Fruit fly (Drosophila melanogaster) whole organism, prepupa: ENCODE measurements around the gene Tnpo.

Source experiments
- CG11294 ChIP-seq: fragments of 200-800 bp; sonication (Bioruptor generic); IDR thresholded peaks from 2 replicates; pipeline ENCODE4 v1.3.6; 2022; ENCODE audit warnings: missing biosample characterization, missing genetic modification characterization
- CG6276 ChIP-seq: fragments of 200-800 bp; sonication (Bioruptor generic); optimal IDR thresholded peaks from 2 replicates; lab custom pipeline; 2017; ENCODE audit warnings: missing biosample characterization, mild to moderate bottlenecking, missing genetic modification characterization
- CG8119 ChIP-seq: fragments of 200-800 bp; sonication (Bioruptor generic); IDR thresholded peaks from 3 replicates; pipeline ENCODE4 v1.3.6; 2022; ENCODE audit warnings: missing biosample characterization, missing genetic modification characterization
- Eip75B ChIP-seq: fragments of 200-800 bp; sonication (Bioruptor generic); optimal IDR thresholded peaks from 3 replicates; lab custom pipeline; 2016; ENCODE audit warnings: missing biosample characterization, missing genetic modification characterization
- Hr39 ChIP-seq: fragments of 200-800 bp; sonication (Bioruptor generic); optimal IDR thresholded peaks from 2 replicates; lab custom pipeline; 2016; ENCODE audit warnings: missing biosample characterization, missing genetic modification characterization
- Sox102F ChIP-seq: fragments of 200-800 bp; sonication (Bioruptor generic); optimal IDR thresholded peaks from 2 replicates; lab custom pipeline; 2016; ENCODE audit warnings: missing biosample characterization, mild to moderate bottlenecking, missing genetic modification characterization
- ss ChIP-seq, 2 experiments: fragments of 200-800 bp; sonication (Bioruptor generic); optimal IDR thresholded peaks; 2 replicates in 1 of 2; 3 replicates in 1 of 2; lab custom pipeline; 2017 to 2018; ENCODE audit warnings: mild to moderate bottlenecking in 2 of 2, missing biosample characterization in 2 of 2, missing genetic modification characterization in 2 of 2, moderate library complexity in 1 of 2

DNA sequence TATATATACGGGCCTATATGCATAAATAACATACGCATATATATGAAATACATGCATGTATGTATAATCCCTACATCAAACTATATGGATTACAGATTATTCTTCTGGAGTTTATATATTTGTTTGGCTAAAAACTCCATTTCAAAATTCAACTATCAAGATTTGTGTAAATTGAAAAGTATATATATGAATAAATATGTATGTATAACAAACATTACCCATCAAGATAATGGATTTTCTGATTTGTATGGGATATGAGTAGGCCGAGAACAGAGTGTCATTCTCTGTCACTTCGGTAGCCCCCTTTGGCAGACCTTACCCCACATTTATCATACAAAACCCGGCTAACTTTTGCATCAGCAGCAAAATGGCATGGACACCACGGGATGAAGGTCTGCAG, 6.9 kb downstream of the Tnpo start, which contains the start of gene CG8219:
- TF ChIP-seq CG8119 (GFP tag; lab: Robert Waterston, UW) (no peak), Eip75B (GFP tag; lab: Kevin White, UChicago) (no peak), CG6276 (GFP tag; lab: Kevin White, UChicago) (no peak), Hr39 (GFP tag; lab: Kevin White, UChicago) (no peak), Sox102F (GFP tag; lab: Kevin White, UChicago) (no peak), CG11294 (GFP tag; lab: Robert Waterston, UW) (no peak), ss (GFP tag; optimal IDR thresholded peaks at IDR 0.05; lab: Kevin White, UChicago) (no peak)
